Fruit fly (Drosophila melanogaster) whole organism, embryonic: ENCODE data around the gene CG43755.

ENCODE experiments used
- Atf3 ChIP-seq: fragments of 200-800 bp; sonication (Bioruptor generic); optimal IDR thresholded peaks from 3 replicates; lab custom pipeline; 2016; ENCODE audit warnings: missing biosample characterization, missing genetic modification characterization
- Awh ChIP-seq: fragments of 200-800 bp; sonication (Bioruptor generic); IDR thresholded peaks from 2 replicates; pipeline ENCODE4, ENCODE4 v1.3.6; 2022; ENCODE audit warnings: missing biosample characterization, missing genetic modification characterization
- CG11504 ChIP-seq: fragments of 200-800 bp; sonication (Bioruptor generic); optimal IDR thresholded peaks from 3 replicates; lab custom pipeline; 2019; ENCODE audit warnings: missing biosample characterization, mild to moderate bottlenecking, missing genetic modification characterization, moderate library complexity
- CG14014 ChIP-seq: fragments of 200-800 bp; sonication (Bioruptor generic); IDR thresholded peaks from 2 replicates; pipeline ENCODE4 v1.3.6; 2022; ENCODE audit warnings: missing biosample characterization, missing genetic modification characterization
- CG17328 ChIP-seq: fragments of 200-800 bp; sonication (Bioruptor generic); IDR thresholded peaks from 2 replicates; pipeline ENCODE4 v1.3.6; 2022; ENCODE audit warnings: missing biosample characterization, missing genetic modification characterization
- CG17568 ChIP-seq: fragments of 200-800 bp; sonication (Bioruptor generic); optimal IDR thresholded peaks from 2 replicates; lab custom pipeline; 2018; ENCODE audit warnings: missing biosample characterization, mild to moderate bottlenecking, missing genetic modification characterization, moderate library complexity
- CG1832 ChIP-seq: fragments of 200-800 bp; sonication (Bioruptor generic); optimal IDR thresholded peaks from 2 replicates; lab custom pipeline; 2017; ENCODE audit warnings: missing biosample characterization, mild to moderate bottlenecking, missing genetic modification characterization, inconsistent platforms
- CG18599 ChIP-seq: fragments of 200-800 bp; sonication (Bioruptor generic); optimal IDR thresholded peaks from 3 replicates; lab custom pipeline; 2017; ENCODE audit warnings: missing biosample characterization, missing genetic modification characterization, mild to moderate bottlenecking, moderate library complexity, missing genetic modification reagents
- CG30403 ChIP-seq: fragments of 200-800 bp; sonication (Bioruptor generic); optimal IDR thresholded peaks from 3 replicates; lab custom pipeline; 2016; ENCODE audit warnings: missing biosample characterization, missing genetic modification characterization
- CG33213 ChIP-seq: fragments of 200-800 bp; sonication (Bioruptor generic); optimal IDR thresholded peaks from 3 replicates; lab custom pipeline; 2016; ENCODE audit warnings: missing biosample characterization, missing genetic modification characterization
- CG33557 ChIP-seq: fragments of 200-800 bp; sonication (Bioruptor generic); optimal IDR thresholded peaks from 2 replicates; lab custom pipeline; 2019; ENCODE audit warnings: missing biosample characterization, mild to moderate bottlenecking, missing genetic modification characterization, moderate library complexity
- CG3407 ChIP-seq: fragments of 200-800 bp; sonication (Bioruptor generic); optimal IDR thresholded peaks from 2 replicates; lab custom pipeline; 2018; ENCODE audit warnings: missing biosample characterization, mild to moderate bottlenecking, missing genetic modification characterization
- CG4404 ChIP-seq: fragments of 200-800 bp; sonication (Bioruptor generic); IDR thresholded peaks from 2 replicates; pipeline ENCODE4 v1.3.6; 2022; ENCODE audit warnings: missing biosample characterization, missing genetic modification characterization
- CG4424 ChIP-seq: fragments of 200-800 bp; sonication (Bioruptor generic); optimal IDR thresholded peaks from 3 replicates; lab custom pipeline; 2016; ENCODE audit warnings: missing biosample characterization, missing genetic modification characterization
- CG9437 ChIP-seq: fragments of 200-800 bp; sonication (Bioruptor generic); optimal IDR thresholded peaks from 2 replicates; lab custom pipeline; 2018; ENCODE audit warnings: missing biosample characterization, mild to moderate bottlenecking, missing genetic modification characterization
- CoRest ChIP-seq: fragments of 200-800 bp; sonication (Bioruptor generic); optimal IDR thresholded peaks from 3 replicates; lab custom pipeline; 2018; ENCODE audit warnings: missing biosample characterization, mild to moderate bottlenecking, missing genetic modification characterization, moderate library complexity
- Dbx ChIP-seq: fragments of 200-800 bp; sonication (Bioruptor generic); IDR thresholded peaks from 3 replicates; pipeline ENCODE4 v1.3.6; 2022; ENCODE audit warnings: missing biosample characterization, missing genetic modification characterization
- Dref ChIP-seq: fragments of 200-800 bp; sonication (Bioruptor generic); IDR thresholded peaks from 2 replicates; pipeline ENCODE4 v1.3.6; 2022; ENCODE audit warnings: missing biosample characterization, missing genetic modification characterization
- Ets97D ChIP-seq: fragments of 200-800 bp; sonication (Bioruptor generic); optimal IDR thresholded peaks from 3 replicates; lab custom pipeline; 2016; ENCODE audit warnings: missing biosample characterization, missing genetic modification characterization
- Hand ChIP-seq: fragments of 200-800 bp; sonication (Bioruptor generic); optimal IDR thresholded peaks from 2 replicates; lab custom pipeline; 2017; ENCODE audit warnings: mild to moderate bottlenecking, missing biosample characterization, missing genetic modification reagents, missing genetic modification characterization
- Jarid2 ChIP-seq: fragments of 200-800 bp; sonication (Bioruptor generic); optimal IDR thresholded peaks from 3 replicates; lab custom pipeline; 2017; ENCODE audit warnings: mild to moderate bottlenecking, missing biosample characterization, missing genetic modification reagents, missing genetic modification characterization
- MTF-1 ChIP-seq: fragments of 200-800 bp; sonication (Bioruptor generic); optimal IDR thresholded peaks from 2 replicates; lab custom pipeline; 2018; ENCODE audit warnings: missing biosample characterization, mild to moderate bottlenecking, missing genetic modification characterization, borderline replicate concordance
- NC2β ChIP-seq: fragments of 200-800 bp; sonication (Bioruptor generic); optimal IDR thresholded peaks from 2 replicates; lab custom pipeline; 2016; ENCODE audit warnings: missing biosample characterization, missing genetic modification characterization
- Poxn ChIP-seq: fragments of 200-800 bp; sonication (Bioruptor generic); IDR thresholded peaks from 2 replicates; pipeline ENCODE4 v1.3.6; 2022; ENCODE audit warnings: missing biosample characterization, missing genetic modification characterization
- Ravus ChIP-seq: fragments of 200-800 bp; sonication (Bioruptor generic); IDR thresholded peaks from 2 replicates; pipeline ENCODE4 v1.3.6; 2022; ENCODE audit warnings: missing biosample characterization, missing genetic modification characterization
- Sox100B ChIP-seq: fragments of 200-800 bp; sonication (Bioruptor generic); optimal IDR thresholded peaks from 3 replicates; lab custom pipeline; 2018; ENCODE audit warnings: missing biosample characterization, mild to moderate bottlenecking, missing genetic modification characterization
- Ssrp ChIP-seq: fragments of 200-800 bp; sonication (Bioruptor generic); optimal IDR thresholded peaks from 2 replicates; lab custom pipeline; 2018; ENCODE audit warnings: missing biosample characterization, mild to moderate bottlenecking, missing genetic modification characterization, moderate library complexity
- YL-1 ChIP-seq: fragments of 200-800 bp; sonication (Bioruptor generic); optimal IDR thresholded peaks from 3 replicates; lab custom pipeline; 2017; ENCODE audit warnings: missing biosample characterization, mild to moderate bottlenecking, missing genetic modification characterization
- abd-A ChIP-seq: fragments of 200-800 bp; sonication (Bioruptor generic); optimal IDR thresholded peaks from 3 replicates; lab custom pipeline; 2019; ENCODE audit warnings: missing biosample characterization, mild to moderate bottlenecking, missing genetic modification characterization, moderate library complexity
- amos ChIP-seq: fragments of 200-800 bp; sonication (Bioruptor generic); IDR thresholded peaks from 2 replicates; pipeline ENCODE4 v1.3.6; 2022; ENCODE audit warnings: missing biosample characterization, missing genetic modification characterization; ENCODE audit not compliant: partially characterized antibody
- ap ChIP-seq: fragments of 200-800 bp; sonication (Bioruptor generic); IDR thresholded peaks from 2 replicates; pipeline ENCODE4 v1.3.6; 2022; ENCODE audit warnings: missing biosample characterization, missing genetic modification characterization
- danr ChIP-seq: fragments of 200-800 bp; sonication (Bioruptor generic); IDR thresholded peaks from 2 replicates; pipeline ENCODE4 v1.3.6; 2022; ENCODE audit warnings: missing biosample characterization, missing genetic modification characterization
- dysf ChIP-seq: fragments of 200-800 bp; sonication (Bioruptor generic); IDR thresholded peaks from 3 replicates; pipeline ENCODE4 v1.3.6; 2022; ENCODE audit warnings: missing biosample characterization, missing genetic modification characterization
- gce ChIP-seq: fragments of 200-800 bp; sonication (Bioruptor generic); IDR thresholded peaks from 3 replicates; pipeline ENCODE4 v1.3.6; 2022; ENCODE audit warnings: missing biosample characterization, missing genetic modification characterization
- gem ChIP-seq: fragments of 200-800 bp; sonication (Bioruptor generic); optimal IDR thresholded peaks from 2 replicates; lab custom pipeline; 2019; ENCODE audit warnings: missing biosample characterization, mild to moderate bottlenecking, missing genetic modification characterization, moderate library complexity
- grn ChIP-seq: fragments of 200-800 bp; sonication (Bioruptor generic); optimal IDR thresholded peaks from 3 replicates; lab custom pipeline; 2017; ENCODE audit warnings: missing biosample characterization, missing genetic modification characterization
- ham ChIP-seq: fragments of 200-800 bp; sonication (Bioruptor generic); IDR thresholded peaks from 2 replicates; pipeline ENCODE4 v1.3.6; 2022; ENCODE audit warnings: missing biosample characterization, missing genetic modification characterization
- ind ChIP-seq: fragments of 200-800 bp; sonication (Bioruptor generic); optimal IDR thresholded peaks from 3 replicates; lab custom pipeline; 2016; ENCODE audit warnings: missing biosample characterization, missing genetic modification characterization
- jigr1 ChIP-seq: fragments of 200-800 bp; sonication (Bioruptor generic); IDR thresholded peaks from 3 replicates; pipeline ENCODE4 v1.3.6; 2022; ENCODE audit warnings: missing biosample characterization, missing genetic modification characterization
- kni ChIP-seq: fragments of 200-800 bp; sonication (Bioruptor generic); optimal IDR thresholded peaks from 3 replicates; lab custom pipeline; 2017; ENCODE audit warnings: mild to moderate bottlenecking, missing biosample characterization, missing genetic modification reagents, missing genetic modification characterization
- mld ChIP-seq: fragments of 200-800 bp; sonication (Bioruptor generic); IDR thresholded peaks from 3 replicates; pipeline ENCODE4 v1.3.6; 2022; ENCODE audit warnings: missing biosample characterization, missing genetic modification characterization; ENCODE audit not compliant: partially characterized antibody
- nau ChIP-seq: fragments of 200-800 bp; sonication (Bioruptor generic); optimal IDR thresholded peaks from 3 replicates; lab custom pipeline; 2017; ENCODE audit warnings: missing biosample characterization, mild to moderate bottlenecking, missing genetic modification characterization, missing genetic modification reagents
- pfk ChIP-seq: fragments of 200-800 bp; sonication (Bioruptor generic); optimal IDR thresholded peaks from 2 replicates; lab custom pipeline; 2018; ENCODE audit warnings: missing biosample characterization, mild to moderate bottlenecking, missing genetic modification characterization, moderate library complexity
- pzg ChIP-seq: fragments of 200-800 bp; sonication (Bioruptor generic); optimal IDR thresholded peaks from 3 replicates; lab custom pipeline; 2018; ENCODE audit warnings: missing biosample characterization, mild to moderate bottlenecking, missing genetic modification characterization, moderate library complexity
- sens-2 ChIP-seq: fragments of 200-800 bp; sonication (Bioruptor generic); IDR thresholded peaks from 2 replicates; pipeline ENCODE4 v1.3.6; 2022; ENCODE audit warnings: missing biosample characterization, missing genetic modification characterization
- sima ChIP-seq: fragments of 200-800 bp; sonication (Bioruptor generic); optimal IDR thresholded peaks from 2 replicates; lab custom pipeline; 2016; ENCODE audit warnings: missing biosample characterization, missing genetic modification characterization
- stwl ChIP-seq: fragments of 200-800 bp; sonication (Bioruptor generic); optimal IDR thresholded peaks from 3 replicates; lab custom pipeline; 2018; ENCODE audit warnings: missing biosample characterization, mild to moderate bottlenecking, missing genetic modification characterization, moderate library complexity
- toy ChIP-seq: fragments of 200-800 bp; sonication (Bioruptor generic); IDR thresholded peaks from 2 replicates; pipeline ENCODE4 v1.3.6; 2022; ENCODE audit warnings: missing biosample characterization, missing genetic modification characterization

The CG43755 gene

DNA sequence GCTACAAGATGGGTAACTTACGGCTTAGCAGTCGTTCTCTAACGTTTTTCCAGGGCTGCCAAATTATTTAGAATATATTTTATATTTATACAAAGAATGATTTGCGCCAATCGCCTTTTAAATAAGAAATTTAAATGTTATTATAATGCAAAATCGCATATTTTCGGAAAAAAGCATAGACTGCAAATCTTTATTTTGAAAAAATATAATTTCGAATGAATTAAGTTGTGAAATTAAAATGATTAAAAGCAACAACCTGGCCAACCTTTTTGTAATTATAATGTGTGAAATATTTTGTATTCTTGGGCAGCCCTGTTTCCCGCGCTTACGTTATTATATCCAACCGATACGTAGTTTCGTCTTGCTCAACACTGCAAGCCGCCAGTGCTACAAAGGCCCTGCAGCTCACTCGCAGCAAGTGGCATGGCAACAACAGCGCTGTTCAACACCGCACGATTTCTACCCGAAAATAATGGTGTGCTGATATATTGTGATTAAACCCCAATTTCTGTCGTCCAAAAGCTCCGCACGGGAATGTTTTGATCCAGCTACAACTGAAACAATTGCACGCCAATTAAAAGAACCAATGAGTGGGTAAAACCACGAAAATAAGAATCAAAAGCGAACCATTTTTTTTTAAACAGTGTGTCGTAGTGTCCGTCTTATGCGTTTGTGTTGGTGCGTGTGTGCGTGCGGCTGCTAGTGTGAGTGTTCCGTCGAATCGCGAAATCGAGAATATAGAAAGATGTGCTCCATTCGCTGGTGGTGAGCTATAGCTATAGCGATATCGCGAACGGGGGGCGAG is 31.9 kb downstream of the CG43755 start, which contains the start of gene Pi3K21B (continued):
- TF ChIP-seq CG4404 (peak; percentile 77), CG1832 (no peak), CG30403 (GFP tag; lab: Kevin White, UChicago) (peak; percentile 96), CG33557 (GFP tag; lab: Kevin White, UChicago) (peak; percentile 86), CG3407 (GFP tag; lab: Kevin White, UChicago) (peak; percentile 77), dysf (GFP tag; lab: Robert Waterston, UW) (peak; percentile 89), CG9437 (GFP tag; lab: Kevin White, UChicago) (peak; percentile 100), Atf3 (GFP tag; lab: Kevin White, UChicago) (peak; percentile 86), CG11504 (tag; lab: Kevin White, UChicago) (peak; percentile 88), gce (GFP tag; lab: Robert Waterston, UW) (0 out of 3 replicates have a peak, but pooled peaks have one; percentile 63), CG33213 (GFP tag; lab: Kevin White, UChicago) (peak; percentile 93), jigr1 (GFP tag; lab: Robert Waterston, UW) (peak; percentile 72; the same call in 2 of the 3 replicates), danr (GFP tag; lab: Robert Waterston, UW) (0 out of 2 replicates have a peak, but pooled peaks have one; percentile 31), Ravus (GFP tag; lab: Robert Waterston, UW) (peak; percentile 33), Sox100B (peak; percentile 90), sens-2 (GFP tag; lab: Robert Waterston, UW) (peak; percentile 59; the same call in 1 of the 2 replicates), nau (peak; percentile 54), YL-1 (GFP tag; lab: Kevin White, UChicago) (peak; percentile 75), kni (peak; percentile 87), CG17328 (GFP tag; lab: Robert Waterston, UW) (peak; percentile 75; the same call in 1 of the 2 replicates), sima (GFP tag; lab: Kevin White, UChicago) (peak; percentile 36), Dbx (GFP tag; lab: Robert Waterston, UW) (peak; percentile 93), amos (GFP tag; lab: Robert Waterston, UW) (no peak; the same call in 1 of the 2 replicates), toy (GFP tag; lab: Robert Waterston, UW) (0 out of 2 replicates have a peak, but pooled peaks have one; percentile 43), Awh (GFP tag; lab: Robert Waterston, UW) (0 out of 2 replicates have a peak, but pooled peaks have one; percentile 51), ind (GFP tag; lab: Kevin White, UChicago) (peak; percentile 92), grn (peak; percentile 56), CG14014 (GFP tag; lab: Robert Waterston, UW) (peak; percentile 84), MTF-1 (GFP tag; lab: Kevin White, UChicago) (peak; percentile 35), gem (tag; lab: Kevin White, UChicago) (peak; percentile 95), CoRest (peak; percentile 95), Poxn (GFP tag; lab: Robert Waterston, UW) (peak; percentile 60; the same call in 1 of the 2 replicates), mld (GFP tag; lab: Robert Waterston, UW) (no peak), stwl (tag; lab: Kevin White, UChicago) (peak; percentile 93), ap (GFP tag; lab: Robert Waterston, UW) (peak; percentile 78), CG4424 (peak; percentile 89), Jarid2 (GFP tag; lab: Kevin White, UChicago) (peak; percentile 59), CG18599 (GFP tag; lab: Kevin White, UChicago) (peak; percentile 92), pzg (GFP tag; lab: Kevin White, UChicago) (peak; percentile 78), Dref (GFP tag; lab: Robert Waterston, UW) (peak; percentile 43), pfk (GFP tag; lab: Kevin White, UChicago) (peak; percentile 55), CG17568 (GFP tag; lab: Kevin White, UChicago) (peak; percentile 2), ham (peak; percentile 83), Hand (GFP tag; lab: Kevin White, UChicago) (peak; percentile 73), Ets97D (GFP tag; lab: Kevin White, UChicago) (peak; percentile 88), NC2β (GFP tag; lab: Kevin White, UChicago) (peak; percentile 83), abd-A (tag; lab: Kevin White, UChicago) (peak; percentile 53), Ssrp (tag; lab: Kevin White, UChicago) (peak; percentile 90)
